Fruit fly (Drosophila melanogaster) whole organism, embryonic: ENCODE results near the gene mRpL51.

Experiments used
- Bdp1 ChIP-seq: fragments of 200-800 bp; sonication (Bioruptor generic); optimal IDR thresholded peaks from 3 replicates; lab custom pipeline; 2016; ENCODE audit warnings: missing biosample characterization, missing genetic modification characterization
- CG10366 ChIP-seq: fragments of 200-800 bp; sonication (Bioruptor generic); IDR thresholded peaks from 2 replicates; pipeline ENCODE4 v1.3.6; 2022; ENCODE audit warnings: missing biosample characterization, missing genetic modification characterization
- CG10431 ChIP-seq: fragments of 200-800 bp; sonication (Bioruptor generic); optimal IDR thresholded peaks from 3 replicates; lab custom pipeline; 2018; ENCODE audit warnings: missing biosample characterization, mild to moderate bottlenecking, missing genetic modification characterization
- CG11398 ChIP-seq: fragments of 200-800 bp; sonication (Bioruptor generic); optimal IDR thresholded peaks from 2 replicates; lab custom pipeline; 2016; ENCODE audit warnings: missing biosample characterization, missing genetic modification characterization
- CG11560 ChIP-seq: fragments of 200-800 bp; sonication (Bioruptor generic); IDR thresholded peaks from 3 replicates; pipeline ENCODE4 v1.3.6; 2022; ENCODE audit warnings: missing biosample characterization, missing genetic modification characterization
- CG14667 ChIP-seq: fragments of 200-800 bp; sonication (Bioruptor generic); IDR thresholded peaks from 2 replicates; pipeline ENCODE4 v1.3.6; 2022; ENCODE audit warnings: missing biosample characterization, missing genetic modification characterization
- CG18476 ChIP-seq: fragments of 200-800 bp; sonication (Bioruptor generic); optimal IDR thresholded peaks from 2 replicates; lab custom pipeline; 2016; ENCODE audit warnings: missing biosample characterization, mild to moderate bottlenecking, missing genetic modification characterization
- CG2120 ChIP-seq: fragments of 200-800 bp; sonication (Bioruptor generic); optimal IDR thresholded peaks from 3 replicates; lab custom pipeline; 2016; ENCODE audit warnings: missing biosample characterization, missing genetic modification characterization
- CG32767 ChIP-seq: fragments of 200-800 bp; sonication (Bioruptor generic); IDR thresholded peaks from 2 replicates; pipeline ENCODE4 v1.3.6; 2022; ENCODE audit warnings: missing biosample characterization, missing genetic modification characterization
- CG32772 ChIP-seq: fragments of 200-800 bp; sonication (Bioruptor generic); IDR thresholded peaks from 2 replicates; pipeline ENCODE4 v1.3.6; 2022; ENCODE audit warnings: missing biosample characterization, missing genetic modification characterization
- CG3407 ChIP-seq: fragments of 200-800 bp; sonication (Bioruptor generic); optimal IDR thresholded peaks from 2 replicates; lab custom pipeline; 2018; ENCODE audit warnings: missing biosample characterization, mild to moderate bottlenecking, missing genetic modification characterization
- CG34422 ChIP-seq: fragments of 200-800 bp; sonication (Bioruptor generic); IDR thresholded peaks from 3 replicates; pipeline ENCODE4 v1.3.6; 2022; ENCODE audit warnings: missing biosample characterization, missing genetic modification characterization
- CG42726 ChIP-seq: fragments of 200-800 bp; sonication (Bioruptor generic); IDR thresholded peaks from 2 replicates; pipeline ENCODE4 v1.3.6; 2022; ENCODE audit warnings: missing biosample characterization, missing genetic modification characterization; ENCODE audit not compliant: partially characterized antibody
- CG6791 ChIP-seq: fragments of 200-800 bp; sonication (Bioruptor generic); IDR thresholded peaks from 3 replicates; pipeline ENCODE4 v1.3.6; 2022; ENCODE audit warnings: missing biosample characterization, missing genetic modification characterization; ENCODE audit not compliant: partially characterized antibody
- CG7357 ChIP-seq: fragments of 200-800 bp; sonication (Bioruptor generic); IDR thresholded peaks from 3 replicates; pipeline ENCODE4 v1.3.6; 2022; ENCODE audit warnings: missing biosample characterization, missing genetic modification characterization
- CG8281 ChIP-seq: fragments of 200-800 bp; sonication (Bioruptor generic); optimal IDR thresholded peaks from 2 replicates; lab custom pipeline; 2018; ENCODE audit warnings: missing biosample characterization, mild to moderate bottlenecking, missing genetic modification characterization, moderate library complexity
- CG8478 ChIP-seq: fragments of >200 bp; optimal IDR thresholded peaks from 2 replicates; lab custom pipeline; 2018
- CHES-1-like ChIP-seq: fragments of 200-800 bp; sonication (Bioruptor generic); optimal IDR thresholded peaks from 2 replicates; lab custom pipeline; 2016; ENCODE audit warnings: missing biosample characterization, missing genetic modification characterization
- Chrac-16 ChIP-seq: fragments of 200-800 bp; sonication (Bioruptor generic); optimal IDR thresholded peaks from 3 replicates; lab custom pipeline; 2016; ENCODE audit warnings: missing biosample characterization, missing genetic modification characterization
- Dfd ChIP-seq, 2 experiments: fragments of >200 bp; optimal IDR thresholded peaks; 2 replicates each; lab custom pipeline; 2017; ENCODE audit warnings: missing biosample characterization in 2 of 2, missing genetic modification characterization in 2 of 2
- GATAe ChIP-seq: fragments of 200-800 bp; sonication (Bioruptor generic); conservative IDR thresholded peaks from 2 replicates; pipeline ENCODE4 v1.3.6; 2022; ENCODE audit warnings: missing biosample characterization, missing genetic modification characterization
- HLHmδ ChIP-seq: fragments of 200-800 bp; sonication (Bioruptor generic); optimal IDR thresholded peaks from 2 replicates; lab custom pipeline; 2018; ENCODE audit warnings: missing biosample characterization, mild to moderate bottlenecking, missing genetic modification characterization, moderate library complexity
- Hmr ChIP-seq: fragments of 200-800 bp; sonication (Bioruptor generic); optimal IDR thresholded peaks from 3 replicates; lab custom pipeline; 2017; ENCODE audit warnings: mild to moderate bottlenecking, missing biosample characterization, missing genetic modification reagents, missing genetic modification characterization
- MTF-1 ChIP-seq: fragments of 200-800 bp; sonication (Bioruptor generic); optimal IDR thresholded peaks from 2 replicates; lab custom pipeline; 2018; ENCODE audit warnings: missing biosample characterization, mild to moderate bottlenecking, missing genetic modification characterization, borderline replicate concordance
- Six4 ChIP-seq: fragments of 200-800 bp; sonication (Bioruptor generic); optimal IDR thresholded peaks from 2 replicates; lab custom pipeline; 2016; ENCODE audit warnings: missing biosample characterization, missing genetic modification characterization
- Spps ChIP-seq: fragments of 200-800 bp; sonication (Bioruptor generic); optimal IDR thresholded peaks from 2 replicates; lab custom pipeline; 2018; ENCODE audit warnings: missing biosample characterization, mild to moderate bottlenecking, missing genetic modification characterization
- Taf1 ChIP-seq: fragments of 200-800 bp; sonication (Bioruptor generic); IDR thresholded peaks from 2 replicates; pipeline ENCODE4 v1.3.6; 2022; ENCODE audit warnings: missing biosample characterization, missing genetic modification characterization
- YL-1 ChIP-seq: fragments of 200-800 bp; sonication (Bioruptor generic); optimal IDR thresholded peaks from 3 replicates; lab custom pipeline; 2017; ENCODE audit warnings: missing biosample characterization, mild to moderate bottlenecking, missing genetic modification characterization
- amos ChIP-seq: fragments of 200-800 bp; sonication (Bioruptor generic); IDR thresholded peaks from 2 replicates; pipeline ENCODE4 v1.3.6; 2022; ENCODE audit warnings: missing biosample characterization, missing genetic modification characterization; ENCODE audit not compliant: partially characterized antibody
- btn ChIP-seq: fragments of 200-800 bp; sonication (Bioruptor generic); optimal IDR thresholded peaks from 2 replicates; lab custom pipeline; 2016; ENCODE audit warnings: missing biosample characterization, missing genetic modification characterization
- ci ChIP-seq: fragments of 200-800 bp; sonication (Bioruptor generic); IDR thresholded peaks from 3 replicates; pipeline ENCODE4 v1.3.6; 2022; ENCODE audit warnings: missing biosample characterization, missing genetic modification characterization
- dmrt99B ChIP-seq: fragments of 200-800 bp; sonication (Bioruptor generic); optimal IDR thresholded peaks from 2 replicates; lab custom pipeline; 2018; ENCODE audit warnings: missing biosample characterization, mild to moderate bottlenecking, missing genetic modification characterization, moderate library complexity
- emc ChIP-seq: fragments of 200-800 bp; sonication (Bioruptor generic); optimal IDR thresholded peaks from 2 replicates; lab custom pipeline; 2016; ENCODE audit warnings: missing biosample characterization, missing genetic modification characterization
- esg ChIP-seq: fragments of 200-800 bp; sonication (Bioruptor generic); conservative IDR thresholded peaks from 2 replicates; pipeline ENCODE4 v1.3.6; 2022; ENCODE audit warnings: missing biosample characterization, missing genetic modification characterization
- ewg ChIP-seq: fragments of 200-800 bp; sonication (Bioruptor generic); optimal IDR thresholded peaks from 3 replicates; lab custom pipeline; 2017; ENCODE audit warnings: mild to moderate bottlenecking, missing biosample characterization, missing genetic modification reagents, missing genetic modification characterization
- fd102C ChIP-seq: fragments of 200-800 bp; sonication (Bioruptor generic); optimal IDR thresholded peaks from 2 replicates; lab custom pipeline; 2018; ENCODE audit warnings: missing biosample characterization, mild to moderate bottlenecking, missing genetic modification characterization, moderate library complexity
- fd96Cb ChIP-seq: fragments of 200-800 bp; sonication (Bioruptor generic); optimal IDR thresholded peaks from 2 replicates; lab custom pipeline; 2018; ENCODE audit warnings: missing biosample characterization, mild to moderate bottlenecking, missing genetic modification characterization, moderate library complexity
- gt ChIP-seq: fragments of 200-800 bp; sonication (Bioruptor generic); IDR thresholded peaks from 2 replicates; pipeline ENCODE4 v1.3.6; 2022; ENCODE audit warnings: missing biosample characterization, missing genetic modification characterization
- lab ChIP-seq: fragments of 200-800 bp; sonication (Bioruptor generic); optimal IDR thresholded peaks from 3 replicates; lab custom pipeline; 2017; ENCODE audit warnings: missing biosample characterization, missing genetic modification characterization, mild to moderate bottlenecking, moderate library complexity, missing genetic modification reagents
- pan ChIP-seq, 4 experiments: fragments of >200 bp in 3 of 4; fragments of 200-800 bp in 1 of 4; sonication (Bioruptor generic) in 1 of 4; optimal IDR thresholded peaks in 3 of 4; IDR thresholded peaks in 1 of 4; 2 replicates each; pipeline versions ENCODE4 v1.3.6 to Lab custom; 2017 to 2022; ENCODE audit warnings: missing biosample characterization in 2 of 4, missing genetic modification characterization in 2 of 4, mixed read lengths in 1 of 4
- rib ChIP-seq: fragments of 200-800 bp; sonication (Bioruptor generic); IDR thresholded peaks from 2 replicates; pipeline ENCODE4 v1.3.6; 2022; ENCODE audit warnings: missing biosample characterization, missing genetic modification characterization
- seq ChIP-seq: fragments of 200-800 bp; sonication (Bioruptor generic); IDR thresholded peaks from 2 replicates; pipeline ENCODE4 v1.3.6; 2022; ENCODE audit warnings: missing biosample characterization, missing genetic modification characterization
- slbo ChIP-seq: fragments of 200-800 bp; sonication (Bioruptor generic); IDR thresholded peaks from 2 replicates; pipeline ENCODE4 v1.3.6; 2022; ENCODE audit warnings: missing biosample characterization, missing genetic modification characterization
- slou ChIP-seq: fragments of 200-800 bp; sonication (Bioruptor generic); optimal IDR thresholded peaks from 3 replicates; lab custom pipeline; 2016; ENCODE audit warnings: missing biosample characterization, missing genetic modification characterization
- sna ChIP-seq: fragments of 200-800 bp; sonication (Bioruptor generic); IDR thresholded peaks from 2 replicates; pipeline ENCODE4 v1.3.6; 2022; ENCODE audit warnings: missing biosample characterization, missing genetic modification characterization; ENCODE audit not compliant: partially characterized antibody
- stwl ChIP-seq: fragments of 200-800 bp; sonication (Bioruptor generic); optimal IDR thresholded peaks from 3 replicates; lab custom pipeline; 2018; ENCODE audit warnings: missing biosample characterization, mild to moderate bottlenecking, missing genetic modification characterization, moderate library complexity
- tap ChIP-seq: fragments of 200-800 bp; optimal IDR thresholded peaks from 3 replicates; lab custom pipeline; 2019; ENCODE audit warnings: missing biosample characterization, mild to moderate bottlenecking, missing genetic modification characterization, moderate library complexity
- ttk ChIP-seq: fragments of 200-800 bp; sonication (Bioruptor generic); IDR thresholded peaks from 2 replicates; pipeline ENCODE4 v2.1.2; 2022; ENCODE audit warnings: missing biosample characterization, missing genetic modification characterization
- yki ChIP-seq: fragments of >200 bp; optimal IDR thresholded peaks from 3 replicates; lab custom pipeline; 2018

Gene mRpL51

dm6 chr2L:8553789-8554626 is 36.8 kb upstream of the mRpL51 start (continued):
- TF ChIP-seq GATAe, result no peak
- TF ChIP-seq fd102C (GFP tag; lab: Kevin White, UChicago), result no peak
- TF ChIP-seq CG42726 (GFP tag; lab: Robert Waterston, UW), result no peak
- TF ChIP-seq MTF-1 (GFP tag; lab: Kevin White, UChicago), result no peak
- TF ChIP-seq Bdp1, result no peak
- TF ChIP-seq pan (optimal IDR thresholded peaks at IDR 0.05; lab: Kevin White, UChicago), result no peak
- no peak for TF ChIP-seq pan (GFP tag; optimal IDR thresholded peaks at IDR 0.05 in 1 of 2, IDR thresholded peaks at IDR 0.05 in 1 of 2)
- TF ChIP-seq CG6791, result no peak
- no peak for TF ChIP-seq Spps (tag; lab: Kevin White, UChicago)
- no peak for TF ChIP-seq CHES-1-like
- no peak for TF ChIP-seq Dfd (GFP tag; optimal IDR thresholded peaks at IDR 0.05; lab: Kevin White, UChicago)
- no peak for TF ChIP-seq CG11560 (tag; lab: Robert Waterston, UW)
- 0 out of 2 replicates have a peak, but pooled peaks have one; percentile 37 for TF ChIP-seq ttk (GFP tag; lab: Robert Waterston, UW)
- TF ChIP-seq Hmr, result peak; percentile 11
- TF ChIP-seq ewg (GFP tag; lab: Kevin White, UChicago), result peak; percentile 39
- TF ChIP-seq CG14667 (GFP tag; lab: Robert Waterston, UW), result no peak
- no peak for TF ChIP-seq CG10366
- 0 out of 2 replicates have a peak, but pooled peaks have one; percentile 27 for TF ChIP-seq seq (GFP tag; lab: Robert Waterston, UW)
- TF ChIP-seq Chrac-16 (GFP tag; lab: Kevin White, UChicago), result peak; percentile 53
- no peak for TF ChIP-seq yki (lab: Kevin White, UChicago)
- 0 out of 2 replicates have a peak, but pooled peaks have one; percentile 11 for TF ChIP-seq slbo (GFP tag; lab: Robert Waterston, UW)
- TF ChIP-seq HLHmδ (GFP tag; lab: Kevin White, UChicago), result no peak
- no peak for TF ChIP-seq CG10431 (GFP tag; lab: Kevin White, UChicago)
- TF ChIP-seq YL-1 (GFP tag; lab: Kevin White, UChicago), result no peak
- TF ChIP-seq emc, result no peak
- TF ChIP-seq CG18476 (GFP tag; lab: Kevin White, UChicago), result peak; percentile 3
- no peak for TF ChIP-seq CG11398 (GFP tag; lab: Kevin White, UChicago)
- no peak for TF ChIP-seq CG32767 (GFP tag; lab: Robert Waterston, UW)
- TF ChIP-seq tap (tag; lab: Kevin White, UChicago), result no peak
- TF ChIP-seq CG2120 (GFP tag; lab: Kevin White, UChicago), result peak; percentile 39
- TF ChIP-seq esg (GFP tag; lab: Robert Waterston, UW), result 0 out of 2 replicates have a peak, but pooled peaks have one; percentile 22
- TF ChIP-seq amos (GFP tag; lab: Robert Waterston, UW), result no peak
- TF ChIP-seq btn, result no peak
- TF ChIP-seq Six4 (GFP tag; lab: Kevin White, UChicago), result peak; percentile 22
- TF ChIP-seq CG3407 (GFP tag; lab: Kevin White, UChicago), result no peak
- TF ChIP-seq CG34422 (GFP tag; lab: Robert Waterston, UW), result no peak
- no peak for TF ChIP-seq slou (GFP tag; lab: Kevin White, UChicago)
- TF ChIP-seq stwl (tag; lab: Kevin White, UChicago), result no peak
- peak; percentile 44 for TF ChIP-seq dmrt99B (tag; lab: Kevin White, UChicago)
- no peak for TF ChIP-seq CG8281 (tag; lab: Kevin White, UChicago)
- TF ChIP-seq rib (GFP tag; lab: Robert Waterston, UW), result no peak; the same call in 1 of the 2 replicates
- no peak for TF ChIP-seq CG8478 (lab: Kevin White, UChicago)
- no peak for TF ChIP-seq sna
- TF ChIP-seq ci, result no peak
- no peak for TF ChIP-seq CG7357 (GFP tag; lab: Robert Waterston, UW)
- TF ChIP-seq lab (GFP tag; lab: Kevin White, UChicago), result no peak
- no peak; the same call in 1 of the 2 replicates for TF ChIP-seq Taf1 (GFP tag; lab: Robert Waterston, UW)
- TF ChIP-seq gt, result no peak
- TF ChIP-seq fd96Cb (tag; lab: Kevin White, UChicago), result peak; percentile 34
- TF ChIP-seq CG32772 (GFP tag; lab: Robert Waterston, UW), result no peak
